Worm (Caenorhabditis elegans): ENCODE data around the gene faxc-2.

faxc-2 gene

ce11 chrII:13300590-13300989 is 8.5 kb upstream of the faxc-2 start:
- TF ChIP-seq klf-2 (GFP tag; conservative IDR thresholded peaks at IDR 0.05) = no peak
- TF ChIP-seq cog-1 (tag; optimal IDR thresholded peaks at IDR 0.05) = no peak
- no peak for TF ChIP-seq med-1 (GFP tag; optimal IDR thresholded peaks at IDR 0.05; ENCODE audit: insufficient read depth)
- TF ChIP-seq flt-1 (GFP tag; IDR thresholded peaks at IDR 0.05) = no peak
- no peak for TF ChIP-seq ref-1 (GFP tag; conservative IDR thresholded peaks at IDR 0.05)
- TF ChIP-seq T22C8.4 (GFP tag; IDR thresholded peaks at IDR 0.05) = no peak
- no peak for TF ChIP-seq ztf-29 (GFP tag; IDR thresholded peaks at IDR 0.05)
- TF ChIP-seq tab-1 (GFP tag; IDR thresholded peaks at IDR 0.05) = no peak
- TF ChIP-seq ztf-23 (GFP tag; IDR thresholded peaks at IDR 0.05) = no peak

- no peak for TF ChIP-seq ztf-29 (GFP tag; IDR thresholded peaks at IDR 0.05)
- no peak for TF ChIP-seq klf-2 (GFP tag; conservative IDR thresholded peaks at IDR 0.05)
- TF ChIP-seq med-1 (GFP tag; optimal IDR thresholded peaks at IDR 0.05; ENCODE audit: insufficient read depth) = no peak
- TF ChIP-seq cog-1 (tag; optimal IDR thresholded peaks at IDR 0.05) = no peak
- TF ChIP-seq T22C8.4 (GFP tag; IDR thresholded peaks at IDR 0.05) = no peak
- TF ChIP-seq flt-1 (GFP tag; IDR thresholded peaks at IDR 0.05) = no peak
- no peak for TF ChIP-seq ztf-23 (GFP tag; IDR thresholded peaks at IDR 0.05)
- TF ChIP-seq tab-1 (GFP tag; IDR thresholded peaks at IDR 0.05) = no peak
- TF ChIP-seq ref-1 (GFP tag; conservative IDR thresholded peaks at IDR 0.05) = no peak
Measured at ce11 chrII:13304339-13304938, 4.7 kb upstream of the faxc-2 start.

ce11 chrII:13310230-13310629 is 1.1 kb downstream of the faxc-2 start:
- TF ChIP-seq ref-1 (GFP tag; conservative IDR thresholded peaks at IDR 0.05) (no peak), flt-1 (GFP tag; IDR thresholded peaks at IDR 0.05) (no peak), med-1 (GFP tag; optimal IDR thresholded peaks at IDR 0.05; ENCODE audit: insufficient read depth) (no peak), tab-1 (GFP tag; IDR thresholded peaks at IDR 0.05) (no peak), ztf-29 (GFP tag; IDR thresholded peaks at IDR 0.05) (no peak), ztf-23 (GFP tag; IDR thresholded peaks at IDR 0.05) (no peak), cog-1 (tag; optimal IDR thresholded peaks at IDR 0.05) (no peak), klf-2 (GFP tag; conservative IDR thresholded peaks at IDR 0.05) (no peak), T22C8.4 (GFP tag; IDR thresholded peaks at IDR 0.05) (no peak)

ce11 chrII:13315637-13316523 is 6.8 kb downstream of the faxc-2 start:
- TF ChIP-seq T22C8.4 (GFP tag; IDR thresholded peaks at IDR 0.05) (peak; percentile 100), med-1 (GFP tag; optimal IDR thresholded peaks at IDR 0.05; ENCODE audit: insufficient read depth) (no peak), ztf-29 (GFP tag; IDR thresholded peaks at IDR 0.05) (no peak), tab-1 (GFP tag; IDR thresholded peaks at IDR 0.05) (no peak)

ce11 chrII:13316630-13317029 is 7.5 kb downstream of the faxc-2 start:
- TF ChIP-seq flt-1 (GFP tag; IDR thresholded peaks at IDR 0.05) (no peak), ztf-29 (GFP tag; IDR thresholded peaks at IDR 0.05) (no peak), T22C8.4 (GFP tag; IDR thresholded peaks at IDR 0.05) (no peak), ztf-23 (GFP tag; IDR thresholded peaks at IDR 0.05) (no peak), cog-1 (tag; optimal IDR thresholded peaks at IDR 0.05) (no peak), klf-2 (GFP tag; conservative IDR thresholded peaks at IDR 0.05) (no peak), ref-1 (GFP tag; conservative IDR thresholded peaks at IDR 0.05) (no peak), tab-1 (GFP tag; IDR thresholded peaks at IDR 0.05) (no peak), med-1 (GFP tag; optimal IDR thresholded peaks at IDR 0.05; ENCODE audit: insufficient read depth) (no peak)

ce11 chrII:13320811-13321210 is 11.7 kb downstream of the faxc-2 start, which contains the start of gene mac-1:
Gene mac-1 (minus strand): TSS chrII:13320911.
- TF ChIP-seq flt-1 (GFP tag; IDR thresholded peaks at IDR 0.05) (no peak), tab-1 (GFP tag; IDR thresholded peaks at IDR 0.05) (no peak), cog-1 (tag; optimal IDR thresholded peaks at IDR 0.05) (no peak), ztf-23 (GFP tag; IDR thresholded peaks at IDR 0.05) (no peak), ztf-29 (GFP tag; IDR thresholded peaks at IDR 0.05) (no peak), ref-1 (GFP tag; conservative IDR thresholded peaks at IDR 0.05) (no peak), med-1 (GFP tag; optimal IDR thresholded peaks at IDR 0.05; ENCODE audit: insufficient read depth) (no peak), klf-2 (GFP tag; conservative IDR thresholded peaks at IDR 0.05) (no peak), T22C8.4 (GFP tag; IDR thresholded peaks at IDR 0.05) (no peak)

- TF ChIP-seq tab-1 (GFP tag; IDR thresholded peaks at IDR 0.05) = no peak
- TF ChIP-seq ref-1 (GFP tag; conservative IDR thresholded peaks at IDR 0.05) = no peak
- TF ChIP-seq flt-1 (GFP tag; IDR thresholded peaks at IDR 0.05) = no peak
- TF ChIP-seq cog-1 (tag; optimal IDR thresholded peaks at IDR 0.05) = no peak
- no peak for TF ChIP-seq klf-2 (GFP tag; conservative IDR thresholded peaks at IDR 0.05)
- TF ChIP-seq T22C8.4 (GFP tag; IDR thresholded peaks at IDR 0.05) = no peak
- no peak for TF ChIP-seq ztf-29 (GFP tag; IDR thresholded peaks at IDR 0.05)
- no peak for TF ChIP-seq med-1 (GFP tag; optimal IDR thresholded peaks at IDR 0.05; ENCODE audit: insufficient read depth)
- TF ChIP-seq ztf-23 (GFP tag; IDR thresholded peaks at IDR 0.05) = no peak
Measured at ce11 chrII:13321235-13321634, 12.1 kb downstream of the faxc-2 start.

ce11 chrII:13325290-13325689 is 16.2 kb downstream of the faxc-2 start:
- TF ChIP-seq klf-2 (GFP tag; conservative IDR thresholded peaks at IDR 0.05) = 0 out of 2 replicates have a peak, but pooled peaks have one; percentile 22
- no peak for TF ChIP-seq T22C8.4 (GFP tag; IDR thresholded peaks at IDR 0.05)

- TF ChIP-seq flt-1 (GFP tag; IDR thresholded peaks at IDR 0.05) (no peak), klf-2 (GFP tag; conservative IDR thresholded peaks at IDR 0.05) (no peak), cog-1 (tag; optimal IDR thresholded peaks at IDR 0.05) (no peak), tab-1 (GFP tag; IDR thresholded peaks at IDR 0.05) (no peak), ztf-29 (GFP tag; IDR thresholded peaks at IDR 0.05) (no peak), T22C8.4 (GFP tag; IDR thresholded peaks at IDR 0.05) (no peak), med-1 (GFP tag; optimal IDR thresholded peaks at IDR 0.05; ENCODE audit: insufficient read depth) (no peak)
Measured at ce11 chrII:13326478-13326877, 17.4 kb downstream of the faxc-2 start.
